Fruit fly (Drosophila melanogaster) whole organism, embryonic: ENCODE results near the gene CG7483.
A peak's percentile ranks its signal among the peaks of the same experiment; 100 is the strongest.

Experiments
- Adf1 ChIP-seq: fragments of 200-800 bp; sonication (Bioruptor generic); IDR thresholded peaks from 2 replicates; pipeline ENCODE4 v1.3.6; 2022; ENCODE audit warnings: missing biosample characterization, missing genetic modification characterization
- BEAF-32 ChIP-seq: fragments of 200-800 bp; sonication (Bioruptor generic); optimal IDR thresholded peaks from 3 replicates; lab custom pipeline; 2017; ENCODE audit warnings: missing biosample characterization, missing genetic modification characterization, mild to moderate bottlenecking, moderate library complexity, missing genetic modification reagents
- Bgb ChIP-seq: fragments of 200-800 bp; sonication (Bioruptor generic); IDR thresholded peaks from 2 replicates; pipeline ENCODE4 v1.3.6; 2022; ENCODE audit warnings: missing biosample characterization, missing genetic modification characterization; ENCODE audit not compliant: partially characterized antibody
- C15 ChIP-seq: fragments of 200-800 bp; sonication (Bioruptor generic); IDR thresholded peaks from 3 replicates; pipeline ENCODE4 v1.3.6; 2022; ENCODE audit warnings: missing biosample characterization, missing genetic modification characterization
- CG1024 ChIP-seq: fragments of 200-800 bp; sonication (Bioruptor generic); IDR thresholded peaks from 2 replicates; pipeline ENCODE4 v1.3.6; 2022; ENCODE audit warnings: missing biosample characterization, missing genetic modification characterization
- CG10431 ChIP-seq: fragments of 200-800 bp; sonication (Bioruptor generic); optimal IDR thresholded peaks from 3 replicates; lab custom pipeline; 2018; ENCODE audit warnings: missing biosample characterization, mild to moderate bottlenecking, missing genetic modification characterization
- CG11695 ChIP-seq: fragments of 200-800 bp; sonication (Bioruptor generic); IDR thresholded peaks from 3 replicates; pipeline ENCODE4 v1.3.6; 2022; ENCODE audit warnings: missing biosample characterization, missing genetic modification characterization
- CG1233 ChIP-seq: fragments of 200-800 bp; sonication (Bioruptor generic); optimal IDR thresholded peaks from 4 replicates; lab custom pipeline; 2018; ENCODE audit warnings: missing biosample characterization, mild to moderate bottlenecking, missing genetic modification characterization
- CG15479 ChIP-seq: fragments of 200-800 bp; sonication (Bioruptor generic); optimal IDR thresholded peaks from 3 replicates; lab custom pipeline; 2019; ENCODE audit warnings: missing biosample characterization, mild to moderate bottlenecking, missing genetic modification characterization, moderate library complexity
- CG15514 ChIP-seq: fragments of 200-800 bp; sonication (Bioruptor generic); optimal IDR thresholded peaks from 3 replicates; lab custom pipeline; 2017; ENCODE audit warnings: missing biosample characterization, missing genetic modification characterization, mild to moderate bottlenecking, moderate library complexity, missing genetic modification reagents
- CG16813 ChIP-seq: fragments of 200-800 bp; sonication (Bioruptor generic); IDR thresholded peaks from 3 replicates; pipeline ENCODE4 v1.3.6; 2022; ENCODE audit warnings: missing biosample characterization, missing genetic modification characterization; ENCODE audit not compliant: partially characterized antibody
- CG17829 ChIP-seq: fragments of 200-800 bp; optimal IDR thresholded peaks from 2 replicates; lab custom pipeline; 2019; ENCODE audit warnings: missing biosample characterization, mild to moderate bottlenecking, missing genetic modification characterization, moderate library complexity
- CG2129 ChIP-seq: fragments of 200-800 bp; sonication (Bioruptor generic); IDR thresholded peaks from 2 replicates; pipeline ENCODE4 v1.3.6; 2022; ENCODE audit warnings: missing biosample characterization, missing genetic modification characterization; ENCODE audit not compliant: partially characterized antibody
- CG2712 ChIP-seq: fragments of 200-800 bp; optimal IDR thresholded peaks from 3 replicates; lab custom pipeline; 2019; ENCODE audit warnings: missing biosample characterization, mild to moderate bottlenecking, missing genetic modification characterization, moderate library complexity
- CG34224 ChIP-seq: fragments of 200-800 bp; sonication (Bioruptor generic); IDR thresholded peaks from 3 replicates; pipeline ENCODE4 v1.3.6; 2022; ENCODE audit warnings: missing biosample characterization, missing genetic modification characterization; ENCODE audit not compliant: partially characterized antibody
- CG34422 ChIP-seq: fragments of 200-800 bp; sonication (Bioruptor generic); IDR thresholded peaks from 3 replicates; pipeline ENCODE4 v1.3.6; 2022; ENCODE audit warnings: missing biosample characterization, missing genetic modification characterization
- CG7928 ChIP-seq: fragments of 200-800 bp; sonication (Bioruptor generic); optimal IDR thresholded peaks from 2 replicates; lab custom pipeline; 2017; ENCODE audit warnings: missing biosample characterization, mild to moderate bottlenecking, missing genetic modification characterization
- CoRest ChIP-seq: fragments of 200-800 bp; sonication (Bioruptor generic); optimal IDR thresholded peaks from 3 replicates; lab custom pipeline; 2018; ENCODE audit warnings: missing biosample characterization, mild to moderate bottlenecking, missing genetic modification characterization, moderate library complexity
- D ChIP-seq, 2 experiments: fragments of 200-800 bp in 1 of 2; fragments of >200 bp in 1 of 2; sonication (Bioruptor generic) in 1 of 2; optimal IDR thresholded peaks; 2 replicates in 1 of 2; 3 replicates in 1 of 2; lab custom pipeline; 2017; ENCODE audit warnings: mild to moderate bottlenecking in 1 of 2, missing biosample characterization in 1 of 2, missing genetic modification characterization in 1 of 2, missing genetic modification reagents in 1 of 2
- Drgx ChIP-seq: fragments of 200-800 bp; sonication (Bioruptor generic); IDR thresholded peaks from 2 replicates; pipeline ENCODE4 v1.3.6; 2022; ENCODE audit warnings: missing biosample characterization, missing genetic modification characterization
- HmgD ChIP-seq: fragments of 200-800 bp; sonication (Bioruptor generic); optimal IDR thresholded peaks from 3 replicates; lab custom pipeline; 2016; ENCODE audit warnings: missing biosample characterization, missing genetic modification characterization
- Lim3 ChIP-seq: fragments of 200-800 bp; sonication (Bioruptor generic); IDR thresholded peaks from 2 replicates; pipeline ENCODE4 v1.3.6; 2022; ENCODE audit warnings: missing biosample characterization, missing genetic modification characterization
- MESR4 ChIP-seq: fragments of 200-800 bp; sonication (Bioruptor generic); optimal IDR thresholded peaks from 2 replicates; lab custom pipeline; 2018; ENCODE audit warnings: missing biosample characterization, mild to moderate bottlenecking, missing genetic modification characterization, moderate library complexity
- Nf-YA ChIP-seq: fragments of 200-800 bp; sonication (Bioruptor generic); IDR thresholded peaks from 2 replicates; pipeline ENCODE4 v1.3.6; 2022; ENCODE audit warnings: missing biosample characterization, missing genetic modification characterization
- Rx ChIP-seq: fragments of 200-800 bp; sonication (Bioruptor generic); IDR thresholded peaks from 2 replicates; pipeline ENCODE4 v1.3.6; 2022; ENCODE audit warnings: missing biosample characterization, missing genetic modification characterization
- Stat92E ChIP-seq, 3 experiments: fragments of >200 bp in 2 of 3; fragments of 200-800 bp in 1 of 3; sonication (Bioruptor generic) in 1 of 3; optimal IDR thresholded peaks; 2 replicates each; lab custom pipeline; 2017 to 2019; ENCODE audit warnings: missing biosample characterization in 3 of 3, missing genetic modification characterization in 3 of 3, mild to moderate bottlenecking in 1 of 3, moderate library complexity in 1 of 3
- YL-1 ChIP-seq: fragments of 200-800 bp; sonication (Bioruptor generic); optimal IDR thresholded peaks from 3 replicates; lab custom pipeline; 2017; ENCODE audit warnings: missing biosample characterization, mild to moderate bottlenecking, missing genetic modification characterization
- amos ChIP-seq: fragments of 200-800 bp; sonication (Bioruptor generic); IDR thresholded peaks from 2 replicates; pipeline ENCODE4 v1.3.6; 2022; ENCODE audit warnings: missing biosample characterization, missing genetic modification characterization; ENCODE audit not compliant: partially characterized antibody
- ara ChIP-seq: fragments of 200-800 bp; sonication (Bioruptor generic); IDR thresholded peaks from 2 replicates; pipeline ENCODE4 v1.3.6; 2022; ENCODE audit warnings: missing biosample characterization, missing genetic modification characterization
- ase ChIP-seq: fragments of 200-800 bp; sonication (Bioruptor generic); IDR thresholded peaks from 3 replicates; pipeline ENCODE4 v1.3.6; 2022; ENCODE audit warnings: missing biosample characterization, missing genetic modification characterization
- bab2 ChIP-seq: fragments of 200-800 bp; sonication (Bioruptor generic); optimal IDR thresholded peaks from 2 replicates; lab custom pipeline; 2016; ENCODE audit warnings: missing biosample characterization, missing genetic modification characterization
- chm ChIP-seq: fragments of 200-800 bp; sonication (Bioruptor generic); IDR thresholded peaks from 2 replicates; pipeline ENCODE4 v1.3.6; 2022; ENCODE audit warnings: missing biosample characterization, missing genetic modification characterization
- crp ChIP-seq, 2 experiments: fragments of 200-800 bp; sonication (Bioruptor generic); optimal IDR thresholded peaks; 2 replicates in 1 of 2; 3 replicates in 1 of 2; lab custom pipeline; 2017; ENCODE audit warnings: missing biosample characterization in 2 of 2, missing genetic modification characterization in 2 of 2, mild to moderate bottlenecking in 1 of 2, moderate library complexity in 1 of 2
- ewg ChIP-seq: fragments of 200-800 bp; sonication (Bioruptor generic); optimal IDR thresholded peaks from 3 replicates; lab custom pipeline; 2017; ENCODE audit warnings: mild to moderate bottlenecking, missing biosample characterization, missing genetic modification reagents, missing genetic modification characterization
- eyg ChIP-seq: fragments of 200-800 bp; sonication (Bioruptor generic); optimal IDR thresholded peaks from 3 replicates; lab custom pipeline; 2016; ENCODE audit warnings: missing biosample characterization, missing genetic modification characterization
- fd3F ChIP-seq: fragments of 200-800 bp; sonication (Bioruptor generic); optimal IDR thresholded peaks from 2 replicates; lab custom pipeline; 2018; ENCODE audit warnings: missing biosample characterization, mild to moderate bottlenecking, missing genetic modification characterization, moderate library complexity
- insv ChIP-seq, 2 experiments: fragments of 200-800 bp; sonication (Bioruptor generic); optimal IDR thresholded peaks; 3 replicates each; lab custom pipeline; 2016 to 2018; ENCODE audit warnings: missing biosample characterization in 2 of 2, missing genetic modification characterization in 2 of 2
- jigr1 ChIP-seq: fragments of 200-800 bp; sonication (Bioruptor generic); IDR thresholded peaks from 3 replicates; pipeline ENCODE4 v1.3.6; 2022; ENCODE audit warnings: missing biosample characterization, missing genetic modification characterization
- lov ChIP-seq, 2 experiments: fragments of 200-800 bp in 1 of 2; fragments of >200 bp in 1 of 2; sonication (Bioruptor generic) in 1 of 2; IDR thresholded peaks in 1 of 2; optimal IDR thresholded peaks in 1 of 2; 2 replicates in 1 of 2; 3 replicates in 1 of 2; pipeline versions ENCODE4 v1.3.6 to Lab custom; 2017 to 2022; ENCODE audit warnings: missing biosample characterization in 1 of 2, missing genetic modification characterization in 1 of 2
- maf-S ChIP-seq: fragments of 200-800 bp; sonication (Bioruptor generic); optimal IDR thresholded peaks from 2 replicates; lab custom pipeline; 2016; ENCODE audit warnings: missing biosample characterization, missing genetic modification characterization
- mld ChIP-seq: fragments of 200-800 bp; sonication (Bioruptor generic); IDR thresholded peaks from 3 replicates; pipeline ENCODE4 v1.3.6; 2022; ENCODE audit warnings: missing biosample characterization, missing genetic modification characterization; ENCODE audit not compliant: partially characterized antibody
- oc ChIP-seq: fragments of 200-800 bp; sonication (Bioruptor generic); optimal IDR thresholded peaks from 2 replicates; lab custom pipeline; 2018; ENCODE audit warnings: missing biosample characterization, mild to moderate bottlenecking, missing genetic modification characterization, moderate library complexity
- sima ChIP-seq: fragments of 200-800 bp; sonication (Bioruptor generic); optimal IDR thresholded peaks from 2 replicates; lab custom pipeline; 2016; ENCODE audit warnings: missing biosample characterization, missing genetic modification characterization
- sob ChIP-seq: fragments of 200-800 bp; sonication (Bioruptor generic); IDR thresholded peaks from 2 replicates; pipeline ENCODE4 v1.3.6; 2022; ENCODE audit warnings: missing biosample characterization, missing genetic modification characterization
- ttk ChIP-seq: fragments of 200-800 bp; sonication (Bioruptor generic); IDR thresholded peaks from 2 replicates; pipeline ENCODE4 v2.1.2; 2022; ENCODE audit warnings: missing biosample characterization, missing genetic modification characterization
- unc-4 ChIP-seq: fragments of 200-800 bp; sonication (Bioruptor generic); IDR thresholded peaks from 2 replicates; pipeline ENCODE4 v1.3.6; 2022; ENCODE audit warnings: missing biosample characterization, missing genetic modification characterization; ENCODE audit not compliant: partially characterized antibody
- zen ChIP-seq: fragments of 200-800 bp; sonication (Bioruptor generic); optimal IDR thresholded peaks from 3 replicates; lab custom pipeline; 2018; ENCODE audit warnings: missing biosample characterization, mild to moderate bottlenecking, missing genetic modification characterization, moderate library complexity
- zf30C ChIP-seq: fragments of 200-800 bp; sonication (Bioruptor generic); optimal IDR thresholded peaks from 3 replicates; lab custom pipeline; 2018; ENCODE audit warnings: missing biosample characterization, mild to moderate bottlenecking, missing genetic modification characterization

The CG7483 gene

DNA sequence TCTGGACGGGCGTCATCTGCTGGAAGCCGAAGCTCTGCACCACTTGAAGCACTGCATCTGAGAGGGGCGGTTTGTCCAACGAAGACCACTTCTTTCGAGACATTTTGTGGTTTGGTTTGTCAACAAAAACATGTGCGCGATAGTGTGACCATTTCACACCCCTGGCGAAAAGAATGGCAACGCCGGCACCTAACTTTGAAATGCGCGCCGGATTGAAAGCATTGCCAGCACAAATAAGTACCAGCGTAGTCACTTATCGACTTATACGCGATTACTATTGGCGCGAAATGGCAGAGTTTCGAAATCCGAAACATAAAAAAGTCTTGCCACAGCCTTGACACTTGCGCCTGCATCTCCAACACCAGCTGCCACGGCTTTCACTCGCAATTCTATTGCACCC, 43.3 kb upstream of the CG7483 start, which contains the start of gene CG9630 (continued):
- TF ChIP-seq sima = no peak
- no peak for TF ChIP-seq C15 (GFP tag; lab: Robert Waterston, UW)
- TF ChIP-seq CG16813 (GFP tag; lab: Robert Waterston, UW) = peak; percentile 59; the same call in 1 of the 3 replicates
- peak; percentile 51 for TF ChIP-seq oc (tag; lab: Kevin White, UChicago)
- TF ChIP-seq Stat92E (GFP tag; optimal IDR thresholded peaks at IDR 0.05; lab: Kevin White, UChicago) = peak in 1 of 3 experiments; percentile 45
- TF ChIP-seq Adf1 = 0 out of 2 replicates have a peak, but pooled peaks have one; percentile 16
- no peak for TF ChIP-seq CG11695
- TF ChIP-seq BEAF-32 (GFP tag; lab: Kevin White, UChicago) = peak; percentile 72
- TF ChIP-seq insv (GFP tag; optimal IDR thresholded peaks at IDR 0.05; lab: Kevin White, UChicago) = peak in 1 of 2 experiments; percentile 2
- TF ChIP-seq CG15514 = peak; percentile 87
- no peak for TF ChIP-seq bab2
- TF ChIP-seq jigr1 (GFP tag; lab: Robert Waterston, UW) = no peak
- TF ChIP-seq CG17829 = peak; percentile 48
- 0 out of 2 replicates have a peak, but pooled peaks have one; percentile 12 for TF ChIP-seq ara (GFP tag; lab: Robert Waterston, UW)
- TF ChIP-seq MESR4 = peak; percentile 77
- peak; percentile 18 for TF ChIP-seq zen (tag; lab: Kevin White, UChicago)
- no peak for TF ChIP-seq sob (GFP tag; lab: Robert Waterston, UW)
- no peak for TF ChIP-seq zf30C
- TF ChIP-seq lov (optimal IDR thresholded peaks at IDR 0.05; lab: Kevin White, UChicago) = no peak
- TF ChIP-seq lov (GFP tag; IDR thresholded peaks at IDR 0.05; lab: Robert Waterston, UW) = no peak
- TF ChIP-seq amos (GFP tag; lab: Robert Waterston, UW) = peak; percentile 69
- peak; percentile 4 for TF ChIP-seq CoRest (tag; lab: Kevin White, UChicago)
- TF ChIP-seq CG1024 = no peak
- no peak for TF ChIP-seq Lim3 (GFP tag; lab: Robert Waterston, UW)
- no peak for TF ChIP-seq Rx (GFP tag; lab: Robert Waterston, UW)
- TF ChIP-seq mld (GFP tag; lab: Robert Waterston, UW) = 0 out of 3 replicates have a peak, but pooled peaks have one; percentile 37
- TF ChIP-seq maf-S = no peak
- TF ChIP-seq CG2129 (GFP tag; lab: Robert Waterston, UW) = peak; percentile 47
- TF ChIP-seq CG10431 = no peak
- TF ChIP-seq CG15479 (GFP tag; lab: Kevin White, UChicago) = no peak
- peak; percentile 73 for TF ChIP-seq Bgb
- no peak for TF ChIP-seq CG1233 (GFP tag; lab: Kevin White, UChicago)
- TF ChIP-seq eyg (GFP tag; lab: Kevin White, UChicago) = no peak
- TF ChIP-seq ase (GFP tag; lab: Robert Waterston, UW) = no peak
- TF ChIP-seq CG2712 (tag; lab: Kevin White, UChicago) = peak; percentile 24
- peak; percentile 32; the same call in 1 of the 2 replicates for TF ChIP-seq chm (GFP tag; lab: Robert Waterston, UW)
- TF ChIP-seq ttk (GFP tag; lab: Robert Waterston, UW) = no peak
- peak; percentile 13 for TF ChIP-seq CG7928 (GFP tag; lab: Kevin White, UChicago)
- TF ChIP-seq crp (GFP tag; optimal IDR thresholded peaks at IDR 0.05; lab: Kevin White, UChicago) = peak in 1 of 2 experiments; percentile 77
- peak; percentile 59 for TF ChIP-seq YL-1 (GFP tag; lab: Kevin White, UChicago)
- TF ChIP-seq HmgD (GFP tag; lab: Kevin White, UChicago) = peak; percentile 73
- TF ChIP-seq fd3F (GFP tag; lab: Kevin White, UChicago) = no peak
- TF ChIP-seq ewg (GFP tag; lab: Kevin White, UChicago) = peak; percentile 1
- no peak for TF ChIP-seq D (optimal IDR thresholded peaks at IDR 0.05; lab: Kevin White, UChicago)
- TF ChIP-seq D (GFP tag; optimal IDR thresholded peaks at IDR 0.05; lab: Kevin White, UChicago) = no peak
- peak; percentile 70 for TF ChIP-seq unc-4
- no peak for TF ChIP-seq Drgx (GFP tag; lab: Robert Waterston, UW)
- TF ChIP-seq CG34224 = peak; percentile 80
- no peak for TF ChIP-seq Nf-YA (GFP tag; lab: Robert Waterston, UW)
- peak; percentile 20; the same call in 1 of the 3 replicates for TF ChIP-seq CG34422 (GFP tag; lab: Robert Waterston, UW)
